Fruit fly (Drosophila melanogaster) S2 (cell line): ENCODE results near the gene CG6962.

Experiments used
- CG8478 ChIP-seq: fragments of >200 bp; optimal IDR thresholded peaks from 2 replicates; lab custom pipeline; 2018
- CTCF ChIP-seq, 2 experiments: fragments of >200 bp; optimal IDR thresholded peaks; 2 replicates each; lab custom pipeline; 2018

The CG6962 gene

dm6 chr3R:11865132-11865531, 17.2 kb downstream of the CG6962 start:
- TF ChIP-seq CG8478 (lab: Kevin White, UChicago) (no peak), CTCF (optimal IDR thresholded peaks at IDR 0.05; lab: Kevin White, UChicago) (no peak)

DNA sequence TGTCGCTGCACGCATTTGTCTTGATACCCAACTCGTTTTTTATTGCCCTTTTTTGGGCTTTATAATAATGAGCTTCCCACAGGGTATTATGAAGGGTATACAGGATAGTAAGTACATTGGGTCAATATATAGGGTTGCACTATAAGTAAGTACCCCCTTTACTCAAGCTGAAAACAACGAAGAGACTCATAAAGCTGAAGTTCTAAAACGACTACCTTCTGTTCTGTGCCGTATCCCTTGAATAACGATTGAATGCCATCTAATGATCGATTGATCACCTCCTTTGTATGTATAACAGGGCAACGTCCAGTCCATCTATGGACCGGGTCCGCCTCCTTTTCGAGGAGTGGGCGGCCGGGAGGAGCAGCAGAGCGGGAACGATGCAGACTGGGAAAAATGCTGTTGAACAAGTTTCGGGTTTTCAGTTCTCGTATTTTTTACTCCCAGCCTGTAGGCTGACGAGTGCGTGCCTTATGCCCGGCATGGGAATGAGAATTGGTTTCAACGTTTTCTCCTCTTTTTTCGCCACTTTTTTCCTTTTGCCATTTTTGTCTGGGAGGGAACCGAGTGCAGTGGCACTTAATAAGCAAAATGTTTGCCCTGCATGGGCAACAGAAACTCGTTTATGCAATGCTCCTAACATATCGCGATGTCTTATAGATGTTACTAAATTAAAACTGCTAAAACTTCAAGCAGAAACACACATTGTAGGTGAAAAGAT, 22.6 kb downstream of the CG6962 start:
- no peak for TF ChIP-seq CTCF (optimal IDR thresholded peaks at IDR 0.05; lab: Kevin White, UChicago)
- TF ChIP-seq CG8478 (lab: Kevin White, UChicago) = no peak

dm6 chr3R:11859103-11859502, 23.2 kb downstream of the CG6962 start:
- TF ChIP-seq CTCF (optimal IDR thresholded peaks at IDR 0.05; lab: Kevin White, UChicago) (no peak), CG8478 (lab: Kevin White, UChicago) (no peak)

- TF ChIP-seq CG8478 (lab: Kevin White, UChicago) = no peak
Observed at dm6 chr3R:11856295-11856694, 26.0 kb downstream of the CG6962 start.

DNA sequence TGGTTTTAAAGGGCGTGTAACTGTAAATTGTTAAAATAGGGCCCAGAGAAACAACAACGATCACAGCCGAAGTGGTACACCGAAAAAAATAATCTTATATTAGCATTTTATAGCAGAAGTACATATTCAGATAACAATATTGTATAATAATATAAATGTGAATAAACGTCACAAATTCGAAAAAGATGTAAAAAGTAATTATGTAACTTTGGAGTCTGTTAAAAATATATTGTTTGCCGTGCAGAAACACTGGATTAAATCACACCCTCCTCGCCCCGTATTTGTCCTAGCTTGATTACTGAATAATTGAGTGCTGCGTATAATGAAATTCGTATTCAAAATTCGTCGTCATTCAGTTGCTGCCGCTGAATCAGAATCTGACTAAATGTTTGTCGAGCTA, 27.2 kb downstream of the CG6962 start:
- TF ChIP-seq CTCF (optimal IDR thresholded peaks at IDR 0.05; lab: Kevin White, UChicago) = no peak
- no peak for TF ChIP-seq CG8478 (lab: Kevin White, UChicago)

DNA sequence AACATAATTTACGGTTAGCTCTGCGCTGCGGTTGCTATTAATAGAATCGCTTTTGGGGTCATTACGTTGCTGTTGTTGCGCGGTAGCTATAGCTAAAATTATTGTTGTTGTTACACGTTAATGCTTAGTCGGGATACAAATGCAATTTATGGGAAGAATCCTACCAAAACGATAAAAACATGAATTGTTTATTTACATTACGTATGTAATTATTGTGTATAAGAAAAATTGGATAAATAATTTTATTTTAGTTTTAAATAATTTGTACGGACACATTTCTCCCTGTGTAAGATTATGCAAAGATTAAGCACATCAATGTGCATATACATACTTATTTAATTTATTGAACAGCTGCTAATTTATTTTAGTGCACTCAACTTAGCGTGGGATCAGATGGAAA, 30.4 kb downstream of the CG6962 start:
- TF ChIP-seq CG8478 (lab: Kevin White, UChicago) (no peak), CTCF (optimal IDR thresholded peaks at IDR 0.05; lab: Kevin White, UChicago) (no peak)

DNA sequence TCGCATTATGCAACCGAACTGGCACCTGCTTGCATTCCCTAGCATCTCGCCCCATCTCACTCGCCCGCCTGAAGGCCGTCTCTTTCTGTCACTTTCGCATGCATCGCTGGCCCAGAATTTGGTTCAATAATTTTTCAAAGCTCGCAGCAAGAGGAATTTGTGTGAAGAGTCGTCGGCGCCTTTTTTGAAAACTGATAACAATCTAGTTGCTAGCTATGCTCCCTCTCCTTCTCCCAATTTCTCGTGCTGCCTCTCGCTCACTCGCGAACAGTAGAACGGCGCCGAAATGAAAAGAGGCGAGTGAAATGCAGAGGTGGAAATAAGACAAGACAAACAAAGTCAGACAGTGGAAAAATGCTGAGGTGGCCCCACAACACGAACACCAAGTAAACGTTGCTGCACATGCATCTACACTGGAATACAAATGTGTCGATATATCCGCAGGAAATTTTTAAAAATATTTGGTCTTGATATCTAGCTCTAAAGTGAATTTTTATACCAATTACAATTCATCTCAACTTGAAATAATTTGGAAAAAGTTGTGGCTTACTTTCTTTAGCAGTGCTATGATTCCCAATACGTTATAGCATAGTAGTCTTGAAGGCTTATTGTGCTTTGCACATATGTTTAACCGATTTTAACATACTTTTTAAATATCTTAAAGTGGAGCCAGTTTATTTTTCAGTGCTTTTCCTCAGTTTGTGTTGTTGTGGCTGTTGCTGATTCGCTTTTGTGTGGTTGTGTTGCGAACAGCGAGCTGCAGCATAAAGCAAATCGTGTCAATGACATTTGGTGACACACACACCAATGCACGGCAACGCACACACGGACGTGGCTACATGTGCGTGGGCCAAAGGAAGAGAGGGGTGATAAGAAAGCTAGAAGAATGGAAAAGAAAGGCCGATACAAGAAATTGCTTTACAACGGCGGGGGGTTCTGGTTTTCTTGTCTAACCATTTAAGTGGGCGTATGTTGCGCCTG, 31.1 kb downstream of the CG6962 start:
- TF ChIP-seq CG8478 (lab: Kevin White, UChicago) (no peak), CTCF (optimal IDR thresholded peaks at IDR 0.05; lab: Kevin White, UChicago) (no peak)

- TF ChIP-seq CG8478 (lab: Kevin White, UChicago) (no peak), CTCF (optimal IDR thresholded peaks at IDR 0.05; lab: Kevin White, UChicago) (no peak)
Observed at dm6 chr3R:11849378-11850249, 32.7 kb downstream of the CG6962 start.

dm6 chr3R:11847379-11847778, 35.0 kb downstream of the CG6962 start:
- TF ChIP-seq CTCF (optimal IDR thresholded peaks at IDR 0.05; lab: Kevin White, UChicago) (no peak), CG8478 (lab: Kevin White, UChicago) (no peak)

dm6 chr3R:11833406-11833805, 48.9 kb downstream of the CG6962 start:
- TF ChIP-seq CTCF (optimal IDR thresholded peaks at IDR 0.05; lab: Kevin White, UChicago) (no peak), CG8478 (lab: Kevin White, UChicago) (no peak)

dm6 chr3R:11830757-11831586, 51.4 kb downstream of the CG6962 start:
- no peak for TF ChIP-seq CG8478 (lab: Kevin White, UChicago)
- TF ChIP-seq CTCF (optimal IDR thresholded peaks at IDR 0.05; lab: Kevin White, UChicago) = no peak
